Fruit fly (Drosophila melanogaster): ENCODE data around the gene CG6770.

CG6770 gene

dm6 chr2L:12045941-12046855 is at the start of gene CG6770 (continued):
- peak; percentile 64 for TF ChIP-seq CG10979 (tag; optimal IDR thresholded peaks at IDR 0.05)
- TF ChIP-seq al (GFP tag; IDR thresholded peaks at IDR 0.05), result peak; percentile 77
- TF ChIP-seq Elba2 (GFP tag; optimal IDR thresholded peaks at IDR 0.05), result no peak
- TF ChIP-seq sens-2 (GFP tag; IDR thresholded peaks at IDR 0.05), result peak; percentile 53
- peak; percentile 85 for TF ChIP-seq CG12104 (GFP tag; optimal IDR thresholded peaks at IDR 0.05)
- TF ChIP-seq aop (GFP tag; IDR thresholded peaks at IDR 0.05), result no peak
- TF ChIP-seq Spps (tag; optimal IDR thresholded peaks at IDR 0.05), result peak; percentile 49
- TF ChIP-seq Asciz (GFP tag; optimal IDR thresholded peaks at IDR 0.05), result peak; percentile 65
- TF ChIP-seq CG12155 (GFP tag; optimal IDR thresholded peaks at IDR 0.05), result peak; percentile 60
- peak; percentile 58 for TF ChIP-seq bigmax (GFP tag; optimal IDR thresholded peaks at IDR 0.05)
- TF ChIP-seq CG6254 (GFP tag; optimal IDR thresholded peaks at IDR 0.05), result no peak
- TF ChIP-seq zfh2 (GFP tag; optimal IDR thresholded peaks at IDR 0.05), result peak; percentile 51
- TF ChIP-seq tin (GFP tag; optimal IDR thresholded peaks at IDR 0.05), result peak; percentile 48
- no peak for TF ChIP-seq CG12236 (GFP tag; optimal IDR thresholded peaks at IDR 0.05)
- peak; percentile 86 for TF ChIP-seq CG18619 (GFP tag; optimal IDR thresholded peaks at IDR 0.05)
- TF ChIP-seq so (GFP tag; IDR thresholded peaks at IDR 0.05), result peak; percentile 83; the same call in 2 of the 3 replicates
- TF ChIP-seq stwl (tag; optimal IDR thresholded peaks at IDR 0.05), result no peak
- peak; percentile 53 for TF ChIP-seq CG2116 (GFP tag; optimal IDR thresholded peaks at IDR 0.05)
- TF ChIP-seq Atf6 (GFP tag; IDR thresholded peaks at IDR 0.05), result peak; percentile 90
- no peak for TF ChIP-seq CG9797 (GFP tag; optimal IDR thresholded peaks at IDR 0.05)
- TF ChIP-seq Dp (GFP tag; optimal IDR thresholded peaks at IDR 0.05), result peak; percentile 28
- peak; percentile 79 for TF ChIP-seq CG17359 (tag; optimal IDR thresholded peaks at IDR 0.05)
- peak; percentile 78 for TF ChIP-seq odd (GFP tag; optimal IDR thresholded peaks at IDR 0.05)
- TF ChIP-seq vnd (GFP tag; IDR thresholded peaks at IDR 0.05; ENCODE audit: partially characterized antibody), result no peak
- peak; percentile 92 for TF ChIP-seq CG13894 (tag; optimal IDR thresholded peaks at IDR 0.05)
- TF ChIP-seq CG10366 (GFP tag; IDR thresholded peaks at IDR 0.05), result peak; percentile 87
- TF ChIP-seq ro (GFP tag; IDR thresholded peaks at IDR 0.05), result no peak
- peak in 1 of 2 experiments; percentile 19 for TF ChIP-seq chif (GFP tag; optimal IDR thresholded peaks at IDR 0.05)
- peak; percentile 77 for TF ChIP-seq CG4328 (GFP tag; optimal IDR thresholded peaks at IDR 0.05)
- TF ChIP-seq CG1647 (GFP tag; optimal IDR thresholded peaks at IDR 0.05), result peak; percentile 57
- TF ChIP-seq lola (GFP tag; optimal IDR thresholded peaks at IDR 0.05), result peak in 1 of 3 experiments; percentile 19
- peak; percentile 80 for TF ChIP-seq tap (tag; optimal IDR thresholded peaks at IDR 0.05)
- peak; percentile 34; the same call in 2 of the 3 replicates for TF ChIP-seq HLH4C (GFP tag; IDR thresholded peaks at IDR 0.05; ENCODE audit: partially characterized antibody)
- TF ChIP-seq CG6791 (GFP tag; IDR thresholded peaks at IDR 0.05; ENCODE audit: partially characterized antibody), result no peak
- TF ChIP-seq Nf-YA (GFP tag; IDR thresholded peaks at IDR 0.05), result peak; percentile 55
- TF ChIP-seq gsb-n (tag; optimal IDR thresholded peaks at IDR 0.05), result peak; percentile 45
- peak; percentile 41 for TF ChIP-seq oc (tag; optimal IDR thresholded peaks at IDR 0.05)
- no peak for TF ChIP-seq CG6654 (GFP tag; optimal IDR thresholded peaks at IDR 0.05)
- no peak for TF ChIP-seq pnt (GFP tag; optimal IDR thresholded peaks at IDR 0.05)
- TF ChIP-seq Hr39 (optimal IDR thresholded peaks at IDR 0.05), result no peak
- TF ChIP-seq gcm2 (GFP tag; optimal IDR thresholded peaks at IDR 0.05), result peak; percentile 8
- TF ChIP-seq CG17568 (GFP tag; optimal IDR thresholded peaks at IDR 0.05), result peak; percentile 84
- TF ChIP-seq CG13424 (tag; optimal IDR thresholded peaks at IDR 0.05), result peak; percentile 86
- peak; percentile 14 for TF ChIP-seq Myb (GFP tag; optimal IDR thresholded peaks at IDR 0.05)
- peak; percentile 38; the same call in 1 of the 2 replicates for TF ChIP-seq sim (GFP tag; IDR thresholded peaks at IDR 0.05)
- no peak for TF ChIP-seq CG33557 (GFP tag; optimal IDR thresholded peaks at IDR 0.05)
- TF ChIP-seq CG9609 (GFP tag; optimal IDR thresholded peaks at IDR 0.05), result peak; percentile 48
- peak; percentile 90 for TF ChIP-seq CG10147 (GFP tag; optimal IDR thresholded peaks at IDR 0.05)
